Fruit fly (Drosophila melanogaster): Measurements from ENCODE around the gene CG3557.

Gene CG3557

DNA sequence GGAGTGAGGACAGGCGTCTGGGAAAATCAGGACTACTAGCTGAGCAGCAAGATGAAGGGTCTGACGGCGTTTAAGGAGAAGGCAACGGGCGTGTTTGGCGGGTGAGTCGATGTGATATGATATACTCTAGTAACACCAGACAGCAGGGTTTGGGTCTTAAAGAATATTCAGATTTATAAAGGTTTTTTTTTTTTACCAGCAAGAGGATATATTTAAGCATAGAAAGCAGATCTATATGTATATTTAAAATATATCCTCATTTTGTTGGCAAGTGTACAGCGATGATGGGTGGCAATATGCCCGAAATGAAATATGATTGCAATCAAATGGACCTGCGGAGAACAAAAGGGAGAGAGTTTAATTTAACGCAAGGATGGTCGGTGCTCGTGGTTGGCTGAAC is 16.6 kb upstream of the CG3557 start (continued):
- TF ChIP-seq Ets65A (GFP tag), result peak; percentile 35
- TF ChIP-seq Hmr (GFP tag; optimal IDR thresholded peaks at IDR 0.05), result peak; percentile 8
- TF ChIP-seq ind (GFP tag; optimal IDR thresholded peaks at IDR 0.05), result peak; percentile 15
- TF ChIP-seq CG7556 (GFP tag; optimal IDR thresholded peaks at IDR 0.05), result peak; percentile 26
- no peak for TF ChIP-seq dpn (GFP tag; optimal IDR thresholded peaks at IDR 0.05)
- TF ChIP-seq CG32772 (GFP tag; IDR thresholded peaks at IDR 0.05), result 0 out of 2 replicates have a peak, but pooled peaks have one; percentile 28
- peak; percentile 72 for TF ChIP-seq sens (GFP tag)
- TF ChIP-seq Awh (GFP tag; IDR thresholded peaks at IDR 0.05), result peak; percentile 45; the same call in 1 of the 2 replicates
- TF ChIP-seq CG17612 (GFP tag; IDR thresholded peaks at IDR 0.05), result no peak
- TF ChIP-seq Ptx1 (GFP tag; IDR thresholded peaks at IDR 0.05), result peak; percentile 57
- no peak for TF ChIP-seq hkb (optimal IDR thresholded peaks at IDR 0.05)
- TF ChIP-seq hkb (GFP tag; IDR thresholded peaks at IDR 0.05), result peak; percentile 50
- peak; percentile 35; the same call in 1 of the 2 replicates for TF ChIP-seq Rfx (GFP tag; IDR thresholded peaks at IDR 0.05)
- peak; percentile 36 for TF ChIP-seq CG17359 (tag; optimal IDR thresholded peaks at IDR 0.05)
- TF ChIP-seq Ets97D (GFP tag; optimal IDR thresholded peaks at IDR 0.05), result no peak
- TF ChIP-seq CG18599 (GFP tag; optimal IDR thresholded peaks at IDR 0.05), result peak; percentile 60
- TF ChIP-seq sisA (GFP tag; IDR thresholded peaks at IDR 0.05), result 0 out of 2 replicates have a peak, but pooled peaks have one; percentile 26
- no peak for TF ChIP-seq cato (GFP tag; optimal IDR thresholded peaks at IDR 0.05; ENCODE audit: borderline replicate concordance)
- 0 out of 3 replicates have a peak, but pooled peaks have one; percentile 20 for TF ChIP-seq ci (GFP tag; IDR thresholded peaks at IDR 0.05)
- TF ChIP-seq Nf-YA (GFP tag; IDR thresholded peaks at IDR 0.05), result peak; percentile 48; the same call in 1 of the 2 replicates
- TF ChIP-seq Max (GFP tag; optimal IDR thresholded peaks at IDR 0.05), result no peak
- TF ChIP-seq lov (optimal IDR thresholded peaks at IDR 0.05), result no peak
- peak; percentile 57; the same call in 1 of the 3 replicates for TF ChIP-seq lov (GFP tag; IDR thresholded peaks at IDR 0.05)
- TF ChIP-seq CG9817 (tag; optimal IDR thresholded peaks at IDR 0.05), result peak; percentile 20
- TF ChIP-seq CG17328 (GFP tag; IDR thresholded peaks at IDR 0.05), result peak; percentile 46; the same call in 1 of the 2 replicates
- peak; percentile 36 for TF ChIP-seq dmrt99B (tag; optimal IDR thresholded peaks at IDR 0.05)
- 0 out of 2 replicates have a peak, but pooled peaks have one; percentile 20 for TF ChIP-seq CG14667 (GFP tag; IDR thresholded peaks at IDR 0.05)
- no peak for TF ChIP-seq CG30431 (GFP tag; optimal IDR thresholded peaks at IDR 0.05)
- TF ChIP-seq CG2889 (GFP tag; IDR thresholded peaks at IDR 0.05), result no peak
- TF ChIP-seq HLH3B (GFP tag; IDR thresholded peaks at IDR 0.05), result 0 out of 2 replicates have a peak, but pooled peaks have one; percentile 25
- TF ChIP-seq H15 (GFP tag; IDR thresholded peaks at IDR 0.05), result 0 out of 3 replicates have a peak, but pooled peaks have one; percentile 43
- 0 out of 2 replicates have a peak, but pooled peaks have one; percentile 38 for TF ChIP-seq ara (GFP tag; IDR thresholded peaks at IDR 0.05)
- TF ChIP-seq Sox102F (GFP tag; optimal IDR thresholded peaks at IDR 0.05), result peak; percentile 31
- TF ChIP-seq H2.0 (GFP tag; IDR thresholded peaks at IDR 0.05), result 0 out of 2 replicates have a peak, but pooled peaks have one; percentile 4

DNA sequence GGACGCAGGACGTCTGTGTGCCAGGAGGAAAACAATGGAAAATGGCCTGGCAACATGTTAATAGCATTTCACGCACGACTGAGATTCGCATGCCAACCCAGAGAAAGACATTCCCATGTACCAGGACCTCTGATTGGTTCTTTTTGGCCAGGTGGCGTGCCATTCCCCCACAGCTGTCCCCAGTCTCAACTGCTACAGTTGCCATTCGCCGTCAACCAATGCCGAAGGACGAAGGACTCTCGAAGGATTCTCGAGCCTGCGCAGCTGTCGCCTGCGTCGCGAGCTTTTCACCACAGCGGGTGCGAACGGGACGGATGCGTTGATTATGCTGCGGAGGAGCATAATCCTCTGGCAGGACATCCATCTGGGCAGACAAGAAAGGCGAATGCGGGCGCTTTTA is 14.3 kb upstream of the CG3557 start, which contains the start of gene VGlut:
Gene VGlut (plus strand): TSS at position 399 of the 400 bp plus-strand sequence.
- TF ChIP-seq Deaf1 (tag; optimal IDR thresholded peaks at IDR 0.05), result peak; percentile 64
- peak; percentile 1 for TF ChIP-seq CG1832 (GFP tag; optimal IDR thresholded peaks at IDR 0.05)
- peak; percentile 84 for TF ChIP-seq ewg (GFP tag; optimal IDR thresholded peaks at IDR 0.05)
- no peak for TF ChIP-seq CG11398 (GFP tag; optimal IDR thresholded peaks at IDR 0.05)
- TF ChIP-seq Nf-YB (GFP tag; optimal IDR thresholded peaks at IDR 0.05), result peak; percentile 91
- 0 out of 3 replicates have a peak, but pooled peaks have one; percentile 39 for TF ChIP-seq hb (GFP tag; IDR thresholded peaks at IDR 0.05; ENCODE audit: partially characterized antibody)
- TF ChIP-seq Nf-YC (tag; optimal IDR thresholded peaks at IDR 0.05), result peak; percentile 96
- no peak for TF ChIP-seq lilli (GFP tag; optimal IDR thresholded peaks at IDR 0.05)

Measured in whole organism, embryonic.